Fruit fly (Drosophila melanogaster) whole organism, embryonic: ENCODE data around the gene lili.

Experiments used
- Awh ChIP-seq: fragments of 200-800 bp; sonication (Bioruptor generic); IDR thresholded peaks from 2 replicates; pipeline ENCODE4, ENCODE4 v1.3.6; 2022; ENCODE audit warnings: missing biosample characterization, missing genetic modification characterization
- B-H1 ChIP-seq: fragments of 200-800 bp; sonication (Bioruptor generic); IDR thresholded peaks from 3 replicates; pipeline ENCODE4 v1.3.6; 2022; ENCODE audit warnings: missing biosample characterization, missing genetic modification characterization
- CG10147 ChIP-seq: fragments of 200-800 bp; sonication (Bioruptor generic); optimal IDR thresholded peaks from 2 replicates; lab custom pipeline; 2019; ENCODE audit warnings: missing biosample characterization, mild to moderate bottlenecking, missing genetic modification characterization, moderate library complexity
- CG10267 ChIP-seq: fragments of 200-800 bp; sonication (Bioruptor generic); optimal IDR thresholded peaks from 2 replicates; lab custom pipeline; 2018; ENCODE audit warnings: missing biosample characterization, mild to moderate bottlenecking, missing genetic modification characterization, moderate library complexity
- CG10959 ChIP-seq: fragments of 200-800 bp; sonication (Bioruptor generic); IDR thresholded peaks from 2 replicates; pipeline ENCODE4 v1.3.6; 2022; ENCODE audit warnings: missing biosample characterization, missing genetic modification characterization
- CG11247 ChIP-seq: fragments of 200-800 bp; sonication (Bioruptor generic); IDR thresholded peaks from 2 replicates; pipeline ENCODE4 v1.3.6; 2022; ENCODE audit warnings: missing biosample characterization, missing genetic modification characterization
- CG13287 ChIP-seq: fragments of 200-800 bp; sonication (Bioruptor generic); IDR thresholded peaks from 2 replicates; pipeline ENCODE4 v1.3.6; 2022; ENCODE audit warnings: missing biosample characterization, missing genetic modification characterization; ENCODE audit not compliant: partially characterized antibody
- CG14014 ChIP-seq: fragments of 200-800 bp; sonication (Bioruptor generic); IDR thresholded peaks from 2 replicates; pipeline ENCODE4 v1.3.6; 2022; ENCODE audit warnings: missing biosample characterization, missing genetic modification characterization
- CG14710 ChIP-seq: fragments of 200-800 bp; sonication (Bioruptor generic); optimal IDR thresholded peaks from 3 replicates; lab custom pipeline; 2019; ENCODE audit warnings: missing biosample characterization, mild to moderate bottlenecking, missing genetic modification characterization, moderate library complexity
- CG14860 ChIP-seq: fragments of 200-800 bp; sonication (Bioruptor generic); IDR thresholded peaks from 3 replicates; pipeline ENCODE4 v1.3.6; 2022; ENCODE audit warnings: missing biosample characterization, missing genetic modification characterization; ENCODE audit not compliant: partially characterized antibody
- CG15269 ChIP-seq: fragments of 200-800 bp; sonication (Bioruptor generic); optimal IDR thresholded peaks from 2 replicates; lab custom pipeline; 2018; ENCODE audit warnings: missing biosample characterization, mild to moderate bottlenecking, missing genetic modification characterization, moderate library complexity
- CG1602 ChIP-seq: fragments of 200-800 bp; sonication (Bioruptor generic); optimal IDR thresholded peaks from 3 replicates; lab custom pipeline; 2016; ENCODE audit warnings: missing biosample characterization, missing genetic modification characterization
- CG17829 ChIP-seq: fragments of 200-800 bp; optimal IDR thresholded peaks from 2 replicates; lab custom pipeline; 2019; ENCODE audit warnings: missing biosample characterization, mild to moderate bottlenecking, missing genetic modification characterization, moderate library complexity
- CG5245 ChIP-seq: fragments of 200-800 bp; sonication (Bioruptor generic); optimal IDR thresholded peaks from 3 replicates; lab custom pipeline; 2016; ENCODE audit warnings: missing biosample characterization, missing genetic modification characterization
- CG7839 ChIP-seq: fragments of 200-800 bp; sonication (Bioruptor generic); optimal IDR thresholded peaks from 3 replicates; lab custom pipeline; 2018; ENCODE audit warnings: missing biosample characterization, mild to moderate bottlenecking, missing genetic modification characterization, moderate library complexity
- D19A ChIP-seq: fragments of 200-800 bp; optimal IDR thresholded peaks from 3 replicates; lab custom pipeline; 2019; ENCODE audit warnings: missing biosample characterization, mild to moderate bottlenecking, missing genetic modification characterization, moderate library complexity
- Dll ChIP-seq: fragments of 200-800 bp; sonication (Bioruptor generic); IDR thresholded peaks from 4 replicates; pipeline ENCODE4 v1.3.6; 2022; ENCODE audit warnings: missing biosample characterization, missing genetic modification characterization; ENCODE audit not compliant: partially characterized antibody
- Dp ChIP-seq: fragments of 200-800 bp; sonication (Bioruptor generic); optimal IDR thresholded peaks from 2 replicates; lab custom pipeline; 2018; ENCODE audit warnings: missing biosample characterization, mild to moderate bottlenecking, missing genetic modification characterization, moderate library complexity
- Fer2 ChIP-seq: fragments of 200-800 bp; sonication (Bioruptor generic); optimal IDR thresholded peaks from 2 replicates; lab custom pipeline; 2018; ENCODE audit warnings: missing biosample characterization, mild to moderate bottlenecking, missing genetic modification characterization, moderate library complexity
- Hmx ChIP-seq: fragments of 200-800 bp; sonication (Bioruptor generic); optimal IDR thresholded peaks from 2 replicates; lab custom pipeline; 2016; ENCODE audit warnings: missing biosample characterization, missing genetic modification characterization
- Lhr ChIP-seq: fragments of 200-800 bp; sonication (Bioruptor generic); optimal IDR thresholded peaks from 3 replicates; lab custom pipeline; 2017; ENCODE audit warnings: mild to moderate bottlenecking, missing biosample characterization, missing genetic modification reagents, missing genetic modification characterization
- MESR4 ChIP-seq: fragments of 200-800 bp; sonication (Bioruptor generic); optimal IDR thresholded peaks from 2 replicates; lab custom pipeline; 2018; ENCODE audit warnings: missing biosample characterization, mild to moderate bottlenecking, missing genetic modification characterization, moderate library complexity
- Myb ChIP-seq: fragments of 200-800 bp; sonication (Bioruptor generic); optimal IDR thresholded peaks from 2 replicates; lab custom pipeline; 2016; ENCODE audit warnings: missing biosample characterization, missing genetic modification characterization
- Pdp1 ChIP-seq, 2 experiments: fragments of 200-800 bp; sonication (Bioruptor generic); optimal IDR thresholded peaks; 3 replicates each; lab custom pipeline; 2016; ENCODE audit warnings: missing biosample characterization in 2 of 2, missing genetic modification characterization in 2 of 2, mild to moderate bottlenecking in 1 of 2, moderate library complexity in 1 of 2
- Ravus ChIP-seq: fragments of 200-800 bp; sonication (Bioruptor generic); IDR thresholded peaks from 2 replicates; pipeline ENCODE4 v1.3.6; 2022; ENCODE audit warnings: missing biosample characterization, missing genetic modification characterization
- Scr ChIP-seq: fragments of 200-800 bp; sonication (Bioruptor generic); IDR thresholded peaks from 2 replicates; pipeline ENCODE4 v1.3.6; 2022; ENCODE audit warnings: missing biosample characterization, missing genetic modification characterization; ENCODE audit not compliant: partially characterized antibody
- Spps ChIP-seq: fragments of 200-800 bp; sonication (Bioruptor generic); optimal IDR thresholded peaks from 2 replicates; lab custom pipeline; 2018; ENCODE audit warnings: missing biosample characterization, mild to moderate bottlenecking, missing genetic modification characterization
- Sry-β ChIP-seq: fragments of 200-800 bp; sonication (Bioruptor generic); optimal IDR thresholded peaks from 2 replicates; lab custom pipeline; 2018; ENCODE audit warnings: missing biosample characterization, mild to moderate bottlenecking, missing genetic modification characterization, moderate library complexity
- Stat92E ChIP-seq, 3 experiments: fragments of >200 bp in 2 of 3; fragments of 200-800 bp in 1 of 3; sonication (Bioruptor generic) in 1 of 3; optimal IDR thresholded peaks; 2 replicates each; lab custom pipeline; 2017 to 2019; ENCODE audit warnings: missing biosample characterization in 3 of 3, missing genetic modification characterization in 3 of 3, mild to moderate bottlenecking in 1 of 3, moderate library complexity in 1 of 3
- aop ChIP-seq: fragments of 200-800 bp; sonication (Bioruptor generic); IDR thresholded peaks from 2 replicates; pipeline ENCODE4 v1.3.6; 2022; ENCODE audit warnings: missing biosample characterization, missing genetic modification characterization
- ara ChIP-seq: fragments of 200-800 bp; sonication (Bioruptor generic); IDR thresholded peaks from 2 replicates; pipeline ENCODE4 v1.3.6; 2022; ENCODE audit warnings: missing biosample characterization, missing genetic modification characterization
- bbx ChIP-seq: fragments of 200-800 bp; sonication (Bioruptor generic); IDR thresholded peaks from 2 replicates; pipeline ENCODE4 v1.3.6; 2022; ENCODE audit warnings: missing biosample characterization, missing genetic modification characterization; ENCODE audit not compliant: partially characterized antibody
- cas ChIP-seq: fragments of 200-800 bp; sonication (Bioruptor generic); IDR thresholded peaks from 2 replicates; pipeline ENCODE4 v1.3.6; 2022; ENCODE audit warnings: missing biosample characterization, missing genetic modification characterization
- fd64A ChIP-seq: fragments of 200-800 bp; sonication (Bioruptor generic); optimal IDR thresholded peaks from 3 replicates; lab custom pipeline; 2018; ENCODE audit warnings: missing biosample characterization, mild to moderate bottlenecking, missing genetic modification characterization
- gcm2 ChIP-seq: fragments of 200-800 bp; sonication (Bioruptor generic); optimal IDR thresholded peaks from 2 replicates; lab custom pipeline; 2016; ENCODE audit warnings: missing biosample characterization, missing genetic modification characterization
- gfzf ChIP-seq: fragments of 200-800 bp; sonication (Bioruptor generic); optimal IDR thresholded peaks from 2 replicates; lab custom pipeline; 2016; ENCODE audit warnings: missing biosample characterization, mild to moderate bottlenecking, missing genetic modification characterization, moderate library complexity
- kay ChIP-seq: fragments of 200-800 bp; sonication (Bioruptor generic); optimal IDR thresholded peaks from 2 replicates; lab custom pipeline; 2016; ENCODE audit warnings: missing biosample characterization, missing genetic modification characterization
- pzg ChIP-seq: fragments of 200-800 bp; sonication (Bioruptor generic); optimal IDR thresholded peaks from 3 replicates; lab custom pipeline; 2018; ENCODE audit warnings: missing biosample characterization, mild to moderate bottlenecking, missing genetic modification characterization, moderate library complexity
- ro ChIP-seq: fragments of 200-800 bp; sonication (Bioruptor generic); IDR thresholded peaks from 2 replicates; pipeline ENCODE4 v1.3.6; 2022; ENCODE audit warnings: missing biosample characterization, missing genetic modification characterization
- toy ChIP-seq: fragments of 200-800 bp; sonication (Bioruptor generic); IDR thresholded peaks from 2 replicates; pipeline ENCODE4 v1.3.6; 2022; ENCODE audit warnings: missing biosample characterization, missing genetic modification characterization
- trem ChIP-seq: fragments of 200-800 bp; optimal IDR thresholded peaks from 3 replicates; lab custom pipeline; 2019; ENCODE audit warnings: missing biosample characterization, mild to moderate bottlenecking, missing genetic modification characterization, moderate library complexity

lili gene

DNA sequence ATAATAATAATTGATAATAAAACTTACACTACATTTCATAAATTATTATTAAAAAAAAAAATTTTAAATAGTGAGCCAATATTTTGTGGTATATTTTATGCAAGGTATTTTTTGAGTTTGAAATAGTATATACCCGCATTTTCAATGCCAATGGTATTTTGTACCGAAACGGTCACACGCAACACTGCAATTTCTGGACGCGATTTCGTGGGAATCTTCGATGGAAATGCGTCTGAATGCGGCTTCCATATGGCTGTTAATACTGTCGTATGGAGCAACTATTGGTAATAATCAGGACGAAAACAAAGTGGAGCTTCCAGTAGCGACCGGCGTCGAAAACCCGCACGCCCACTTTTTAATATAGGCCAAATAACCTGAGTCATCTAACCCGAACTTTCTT, 37.6 kb upstream of the lili start, which contains the start of gene Nct (continued):
- TF ChIP-seq fd64A (GFP tag; lab: Kevin White, UChicago) (no peak), CG7839 (tag; lab: Kevin White, UChicago) (no peak), Pdp1 (GFP tag; optimal IDR thresholded peaks at IDR 0.05; lab: Kevin White, UChicago) (no peak), CG14014 (GFP tag; lab: Robert Waterston, UW) (no peak), Dll (GFP tag; lab: Robert Waterston, UW) (0 out of 4 replicates have a peak, but pooled peaks have one; percentile 15), trem (tag; lab: Kevin White, UChicago) (peak; percentile 18), CG14710 (tag; lab: Kevin White, UChicago) (peak; percentile 38), CG1602 (GFP tag; lab: Kevin White, UChicago) (no peak), cas (no peak), CG14860 (GFP tag; lab: Robert Waterston, UW) (no peak), Spps (tag; lab: Kevin White, UChicago) (no peak), ro (GFP tag; lab: Robert Waterston, UW) (no peak), Scr (GFP tag; lab: Robert Waterston, UW) (peak; percentile 25; the same call in 1 of the 2 replicates), Ravus (no peak), gcm2 (no peak), CG17829 (peak; percentile 1), Sry-β (GFP tag; lab: Kevin White, UChicago) (no peak), Stat92E (GFP tag; optimal IDR thresholded peaks at IDR 0.05; lab: Kevin White, UChicago) (peak in 1 of 3 experiments; percentile 22), Myb (GFP tag; lab: Kevin White, UChicago) (no peak), CG5245 (GFP tag; lab: Kevin White, UChicago) (no peak), Fer2 (no peak), CG13287 (GFP tag; lab: Robert Waterston, UW) (peak; percentile 35; the same call in 1 of the 2 replicates), aop (GFP tag; lab: Robert Waterston, UW) (no peak), CG11247 (no peak), ara (GFP tag; lab: Robert Waterston, UW) (no peak), CG10267 (peak; percentile 17), Awh (GFP tag; lab: Robert Waterston, UW) (no peak), MESR4 (GFP tag; lab: Kevin White, UChicago) (peak; percentile 68), pzg (GFP tag; lab: Kevin White, UChicago) (peak; percentile 53), Dp (GFP tag; lab: Kevin White, UChicago) (peak; percentile 60), gfzf (GFP tag; lab: Kevin White, UChicago) (peak; percentile 75), CG10147 (GFP tag; lab: Kevin White, UChicago) (no peak), kay (GFP tag; lab: Kevin White, UChicago) (peak; percentile 1), B-H1 (GFP tag; lab: Robert Waterston, UW) (no peak), Lhr (GFP tag; lab: Kevin White, UChicago) (no peak), D19A (tag; lab: Kevin White, UChicago) (no peak), toy (no peak), bbx (GFP tag; lab: Robert Waterston, UW) (0 out of 2 replicates have a peak, but pooled peaks have one; percentile 11), Hmx (GFP tag; lab: Kevin White, UChicago) (no peak), CG10959 (GFP tag; lab: Robert Waterston, UW) (no peak), CG15269 (tag; lab: Kevin White, UChicago) (no peak)
